Fruit fly (Drosophila melanogaster): ENCODE data around the gene Pi3K68D.

dm6 chr3L:11765695-11766232 is 24.0 kb downstream of the Pi3K68D start, which contains the start of gene loaf:
- TF ChIP-seq net (GFP tag; optimal IDR thresholded peaks at IDR 0.05) (no peak), Gug (GFP tag; IDR thresholded peaks at IDR 0.05) (no peak), CG8319 (GFP tag; optimal IDR thresholded peaks at IDR 0.05) (no peak), CG16779 (tag; optimal IDR thresholded peaks at IDR 0.05) (no peak), fd85E (GFP tag; optimal IDR thresholded peaks at IDR 0.05) (no peak), CG9139 (GFP tag; optimal IDR thresholded peaks at IDR 0.05) (no peak), CG11762 (GFP tag; optimal IDR thresholded peaks at IDR 0.05; ENCODE audit: insufficient read depth) (no peak), Sox15 (GFP tag; optimal IDR thresholded peaks at IDR 0.05) (no peak), pdm3 (GFP tag; optimal IDR thresholded peaks at IDR 0.05) (no peak), Met (GFP tag; optimal IDR thresholded peaks at IDR 0.05) (no peak)
